Worm (Caenorhabditis elegans) whole organism, L2 larva: ENCODE measurements around the gene end-1.

Source experiments
- ama-1 ChIP-seq: fragments of 150-350 bp; optimal IDR thresholded peaks from 2 replicates; lab custom pipeline; 2018; ENCODE audit warnings: inconsistent platforms
- blmp-1 ChIP-seq: sonication (generic microtip); optimal IDR thresholded peaks from 2 replicates; lab custom pipeline; 2017; ENCODE audit warnings: missing genetic modification characterization, mild to moderate bottlenecking, missing compliant biosample characterization, antibody characterized with exemption, moderate library complexity; ENCODE audit not compliant: insufficient read depth
- fos-1 ChIP-seq: fragments of 150-350 bp; optimal IDR thresholded peaks from 2 replicates; lab custom pipeline; 2014; ENCODE audit warnings: missing biosample characterization, missing genetic modification characterization
- unc-55 ChIP-seq: fragments of 150-350 bp; sonication (generic microtip); optimal IDR thresholded peaks from 3 replicates; lab custom pipeline; 2014; ENCODE audit warnings: missing biosample characterization, missing genetic modification reagents, missing genetic modification characterization
- ztf-4 ChIP-seq: fragments of 150-350 bp; optimal IDR thresholded peaks from 2 replicates; lab custom pipeline; 2014; ENCODE audit warnings: missing biosample characterization, missing genetic modification characterization

- no peak for TF ChIP-seq ama-1 (lab: Kevin White, UChicago)
- TF ChIP-seq unc-55 (GFP tag; lab: Kevin White, UChicago), result no peak
- TF ChIP-seq ztf-4, result no peak
- no peak for TF ChIP-seq blmp-1 (tag; lab: Kevin White, UChicago)
- no peak for TF ChIP-seq fos-1 (tag; lab: Kevin White, UChicago)
These were observed 26.7 kb upstream of the end-1 start, which contains the start of gene R10D12.10 for ce11 chrV:13958247-13958646.
